Worm (Caenorhabditis elegans): ENCODE data around the gene zig-13.

DNA sequence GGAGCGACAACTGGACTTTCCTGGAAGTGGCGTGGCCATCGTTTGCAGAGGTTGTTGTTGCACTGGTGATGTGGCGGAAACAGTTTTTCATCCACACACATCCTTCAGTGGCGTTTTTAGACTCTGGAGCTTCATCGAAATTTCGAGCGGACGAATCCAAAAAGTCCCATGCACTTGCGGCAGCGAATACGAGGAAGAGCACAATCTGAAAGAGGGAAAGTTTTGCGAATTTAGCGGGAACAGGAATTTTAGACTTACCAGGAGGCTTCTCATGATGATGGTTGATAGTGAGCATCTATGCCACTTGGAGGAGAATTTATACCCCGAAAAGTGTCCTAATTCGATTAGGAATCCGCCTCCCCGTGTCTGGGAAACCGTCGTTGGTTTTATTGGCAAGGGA lies 21.2 kb upstream of the zig-13 start, which contains the start of gene F40G9.14:
- TF ChIP-seq M03D4.4 (tag; optimal IDR thresholded peaks at IDR 0.05): no peak
- TF ChIP-seq nhr-28 (tag; optimal IDR thresholded peaks at IDR 0.05): no peak
- no peak for TF ChIP-seq ceh-39 (tag; optimal IDR thresholded peaks at IDR 0.05)
- no peak for TF ChIP-seq lin-13 (tag; optimal IDR thresholded peaks at IDR 0.05)
- no peak for TF ChIP-seq lsy-2 (tag; optimal IDR thresholded peaks at IDR 0.05)
- no peak for TF ChIP-seq pha-4 (tag; optimal IDR thresholded peaks at IDR 0.05)
- TF ChIP-seq unc-62 (GFP tag; optimal IDR thresholded peaks at IDR 0.05): no peak
